Fruit fly (Drosophila melanogaster) whole organism, pupa: ENCODE measurements around the gene mbt.

ENCODE experiments used
- CG12605 ChIP-seq: fragments of 200-800 bp; sonication (Bioruptor generic); IDR thresholded peaks from 2 replicates; pipeline ENCODE4 v1.3.6; 2022; ENCODE audit warnings: missing biosample characterization, missing genetic modification characterization
- CG32121 ChIP-seq: fragments of 200-800 bp; sonication (Bioruptor generic); IDR thresholded peaks from 2 replicates; pipeline ENCODE4 v1.3.6; 2022; ENCODE audit warnings: missing biosample characterization, missing genetic modification characterization
- CG4496 ChIP-seq: fragments of 200-800 bp; sonication (Bioruptor generic); IDR thresholded peaks from 3 replicates; pipeline ENCODE4 v1.3.6; 2022; ENCODE audit warnings: missing biosample characterization, missing genetic modification characterization
- CG8301 ChIP-seq: fragments of 200-800 bp; sonication (Bioruptor generic); optimal IDR thresholded peaks from 2 replicates; lab custom pipeline; 2018; ENCODE audit warnings: missing biosample characterization, mild to moderate bottlenecking, missing genetic modification characterization
- D1 ChIP-seq: fragments of 200-800 bp; sonication (Bioruptor generic); optimal IDR thresholded peaks from 2 replicates; lab custom pipeline; 2018; ENCODE audit warnings: missing biosample characterization, mild to moderate bottlenecking, missing genetic modification characterization, moderate library complexity
- Pif1A ChIP-seq: fragments of 200-800 bp; sonication (Bioruptor generic); optimal IDR thresholded peaks from 3 replicates; lab custom pipeline; 2016; ENCODE audit warnings: missing biosample characterization, missing genetic modification characterization
- Pif1B ChIP-seq: fragments of 200-800 bp; sonication (Bioruptor generic); optimal IDR thresholded peaks from 3 replicates; lab custom pipeline; 2016; ENCODE audit warnings: missing biosample characterization, missing genetic modification characterization
- Snoo ChIP-seq: fragments of 200-800 bp; sonication (Bioruptor generic); optimal IDR thresholded peaks from 3 replicates; lab custom pipeline; 2017; ENCODE audit warnings: missing biosample characterization, mild to moderate bottlenecking, missing genetic modification characterization, inconsistent platforms
- gl ChIP-seq: fragments of 200-800 bp; sonication (Bioruptor generic); optimal IDR thresholded peaks from 2 replicates; lab custom pipeline; 2018; ENCODE audit warnings: missing biosample characterization, mild to moderate bottlenecking, missing genetic modification characterization

- TF ChIP-seq gl (tag; lab: Kevin White, UChicago) (no peak), CG12605 (GFP tag; lab: Robert Waterston, UW) (no peak), Snoo (tag; lab: Kevin White, UChicago) (no peak), CG8301 (no peak), D1 (tag; lab: Kevin White, UChicago) (no peak), CG32121 (GFP tag; lab: Robert Waterston, UW) (no peak), Pif1B (GFP tag; lab: Kevin White, UChicago) (no peak), Pif1A (GFP tag; lab: Kevin White, UChicago) (no peak), CG4496 (no peak)
These were observed 33.0 kb downstream of the mbt start for dm6 chrX:16643363-16643946.
